Worm (Caenorhabditis elegans) whole organism, late embryonic: ENCODE data around the gene dmd-6.

Source experiments
- C08G9.2 ChIP-seq: sonication (generic microtip); optimal IDR thresholded peaks from 2 replicates; lab custom pipeline; 2016; ENCODE audit warnings: mild to moderate bottlenecking, missing genetic modification characterization, moderate library complexity, missing compliant biosample characterization
- Y22D7AL.16 ChIP-seq: sonication (generic microtip); optimal IDR thresholded peaks from 2 replicates; lab custom pipeline; 2016; ENCODE audit warnings: missing genetic modification characterization, missing compliant biosample characterization
- ama-1 ChIP-seq: fragments of 150-350 bp; optimal IDR thresholded peaks from 2 replicates; lab custom pipeline; 2014
- ceh-19 ChIP-seq: fragments of 200-800 bp; sonication (Bioruptor generic); optimal IDR thresholded peaks from 2 replicates; lab custom pipeline; 2018; ENCODE audit warnings: mild to moderate bottlenecking, missing genetic modification characterization, missing compliant biosample characterization
- hlh-15 ChIP-seq: sonication (generic microtip); optimal IDR thresholded peaks from 2 replicates; lab custom pipeline; 2016; ENCODE audit warnings: missing genetic modification characterization, missing compliant biosample characterization
- nhr-11 ChIP-seq: fragments of 150-350 bp; optimal IDR thresholded peaks from 2 replicates; lab custom pipeline; 2014; ENCODE audit warnings: missing biosample characterization, missing genetic modification characterization
- pag-3 ChIP-seq: sonication (generic microtip); optimal IDR thresholded peaks from 2 replicates; lab custom pipeline; 2016; ENCODE audit warnings: missing compliant biosample characterization, missing genetic modification characterization, borderline replicate concordance
- pha-2 ChIP-seq: sonication (generic microtip); optimal IDR thresholded peaks from 2 replicates; lab custom pipeline; 2017; ENCODE audit warnings: mild to moderate bottlenecking, missing genetic modification characterization, missing compliant biosample characterization
- sox-4 ChIP-seq: sonication (generic microtip); optimal IDR thresholded peaks from 2 replicates; lab custom pipeline; 2017; ENCODE audit warnings: mild to moderate bottlenecking, missing genetic modification characterization, inconsistent platforms, missing compliant biosample characterization
- unc-86 ChIP-seq: sonication (generic microtip); optimal IDR thresholded peaks from 2 replicates; lab custom pipeline; 2016; ENCODE audit warnings: missing genetic modification characterization, missing compliant biosample characterization

ce11 chrIV:14634826-14635225 is 18.4 kb downstream of the dmd-6 start, which contains the start of gene ule-2:
- no peak for TF ChIP-seq pag-3 (tag; lab: Kevin White, UChicago)
- TF ChIP-seq Y22D7AL.16 (tag; lab: Kevin White, UChicago) = no peak
- TF ChIP-seq hlh-15 (tag; lab: Kevin White, UChicago) = no peak
- no peak for TF ChIP-seq unc-86 (tag; lab: Kevin White, UChicago)
- no peak for TF ChIP-seq nhr-11 (tag; lab: Kevin White, UChicago)
- no peak for TF ChIP-seq pha-2
- no peak for TF ChIP-seq ceh-19 (GFP tag; lab: Kevin White, UChicago)
- no peak for TF ChIP-seq ama-1 (lab: Kevin White, UChicago)
- no peak for TF ChIP-seq sox-4
- no peak for TF ChIP-seq C08G9.2 (tag; lab: Kevin White, UChicago)
